Fruit fly (Drosophila melanogaster) whole organism, pupa: ENCODE results near the gene CG34049.

Source experiments
- CG10348 ChIP-seq: fragments of 200-800 bp; sonication (Bioruptor generic); IDR thresholded peaks from 2 replicates; pipeline ENCODE4 v1.3.6; 2022; ENCODE audit warnings: missing biosample characterization, missing genetic modification characterization
- CG12605 ChIP-seq: fragments of 200-800 bp; sonication (Bioruptor generic); IDR thresholded peaks from 2 replicates; pipeline ENCODE4 v1.3.6; 2022; ENCODE audit warnings: missing biosample characterization, missing genetic modification characterization
- CG13204 ChIP-seq: fragments of 200-800 bp; sonication (Bioruptor generic); optimal IDR thresholded peaks from 2 replicates; lab custom pipeline; 2018; ENCODE audit warnings: missing biosample characterization, mild to moderate bottlenecking, missing genetic modification characterization, moderate library complexity
- CG14655 ChIP-seq: fragments of 200-800 bp; sonication (Bioruptor generic); optimal IDR thresholded peaks from 3 replicates; lab custom pipeline; 2017; ENCODE audit warnings: mild to moderate bottlenecking, missing biosample characterization, missing genetic modification reagents, missing genetic modification characterization
- CG15710 ChIP-seq: fragments of 200-800 bp; sonication (Bioruptor generic); optimal IDR thresholded peaks from 2 replicates; lab custom pipeline; 2018; ENCODE audit warnings: missing biosample characterization, mild to moderate bottlenecking, missing genetic modification characterization, moderate library complexity
- CG17806 ChIP-seq: fragments of 200-800 bp; sonication (Bioruptor generic); optimal IDR thresholded peaks from 2 replicates; lab custom pipeline; 2018; ENCODE audit warnings: missing biosample characterization, mild to moderate bottlenecking, missing genetic modification characterization, moderate library complexity
- CG32121 ChIP-seq: fragments of 200-800 bp; sonication (Bioruptor generic); IDR thresholded peaks from 2 replicates; pipeline ENCODE4 v1.3.6; 2022; ENCODE audit warnings: missing biosample characterization, missing genetic modification characterization
- CG34367 ChIP-seq: fragments of 200-800 bp; sonication (Bioruptor generic); optimal IDR thresholded peaks from 2 replicates; lab custom pipeline; 2018; ENCODE audit warnings: missing biosample characterization, mild to moderate bottlenecking, missing genetic modification characterization
- CG4496 ChIP-seq: fragments of 200-800 bp; sonication (Bioruptor generic); IDR thresholded peaks from 3 replicates; pipeline ENCODE4 v1.3.6; 2022; ENCODE audit warnings: missing biosample characterization, missing genetic modification characterization
- CG8159 ChIP-seq: fragments of 200-800 bp; sonication (Bioruptor generic); optimal IDR thresholded peaks from 3 replicates; lab custom pipeline; 2018; ENCODE audit warnings: missing biosample characterization, mild to moderate bottlenecking, missing genetic modification characterization, moderate library complexity
- CG8301 ChIP-seq: fragments of 200-800 bp; sonication (Bioruptor generic); optimal IDR thresholded peaks from 2 replicates; lab custom pipeline; 2018; ENCODE audit warnings: missing biosample characterization, mild to moderate bottlenecking, missing genetic modification characterization
- CG9948 ChIP-seq: fragments of 200-800 bp; sonication (Bioruptor generic); optimal IDR thresholded peaks from 2 replicates; lab custom pipeline; 2018; ENCODE audit warnings: missing biosample characterization, mild to moderate bottlenecking, missing genetic modification characterization, moderate library complexity
- D1 ChIP-seq: fragments of 200-800 bp; sonication (Bioruptor generic); optimal IDR thresholded peaks from 2 replicates; lab custom pipeline; 2018; ENCODE audit warnings: missing biosample characterization, mild to moderate bottlenecking, missing genetic modification characterization, moderate library complexity
- EcR ChIP-seq: fragments of 200-800 bp; sonication (Bioruptor generic); optimal IDR thresholded peaks from 3 replicates; lab custom pipeline; 2019; ENCODE audit warnings: missing biosample characterization, missing genetic modification characterization, mild to moderate bottlenecking, moderate library complexity, missing genetic modification reagents
- Ets98B ChIP-seq: fragments of 200-800 bp; sonication (Bioruptor generic); IDR thresholded peaks from 2 replicates; pipeline ENCODE4 v1.3.6; 2022; ENCODE audit warnings: missing biosample characterization, missing genetic modification characterization
- Pif1A ChIP-seq: fragments of 200-800 bp; sonication (Bioruptor generic); optimal IDR thresholded peaks from 3 replicates; lab custom pipeline; 2016; ENCODE audit warnings: missing biosample characterization, missing genetic modification characterization
- Pif1B ChIP-seq: fragments of 200-800 bp; sonication (Bioruptor generic); optimal IDR thresholded peaks from 3 replicates; lab custom pipeline; 2016; ENCODE audit warnings: missing biosample characterization, missing genetic modification characterization
- Snoo ChIP-seq: fragments of 200-800 bp; sonication (Bioruptor generic); optimal IDR thresholded peaks from 3 replicates; lab custom pipeline; 2017; ENCODE audit warnings: missing biosample characterization, mild to moderate bottlenecking, missing genetic modification characterization, inconsistent platforms
- fd96Ca ChIP-seq: fragments of 200-800 bp; sonication (Bioruptor generic); IDR thresholded peaks from 3 replicates; pipeline ENCODE4 v1.3.6; 2022; ENCODE audit warnings: missing biosample characterization, missing genetic modification characterization
- gl ChIP-seq: fragments of 200-800 bp; sonication (Bioruptor generic); optimal IDR thresholded peaks from 2 replicates; lab custom pipeline; 2018; ENCODE audit warnings: missing biosample characterization, mild to moderate bottlenecking, missing genetic modification characterization
- rn ChIP-seq: fragments of 200-800 bp; sonication (Bioruptor generic); IDR thresholded peaks from 2 replicates; pipeline ENCODE4 v1.3.6; 2022; ENCODE audit warnings: missing biosample characterization, missing genetic modification characterization

Gene CG34049

dm6 chr2L:2287807-2288206, 22.7 kb upstream of the CG34049 start, which contains the start of gene CG42658:
CG42658 (minus strand) TSS chr2L:2287907.
- TF ChIP-seq CG8159 (tag; lab: Kevin White, UChicago) (no peak), EcR (no peak)

dm6 chr2L:2286773-2287172, 21.7 kb upstream of the CG34049 start, which contains the start of gene CG31681:
CG31681 (minus strand) TSS chr2L:2286873.
- TF ChIP-seq CG8159 (tag; lab: Kevin White, UChicago) (no peak), CG34367 (tag; lab: Kevin White, UChicago) (no peak)

- no peak for TF ChIP-seq CG13204 (GFP tag; lab: Kevin White, UChicago)
- TF ChIP-seq CG14655 (GFP tag; lab: Kevin White, UChicago), result no peak
- no peak for TF ChIP-seq CG8301 (tag; lab: Kevin White, UChicago)
These were observed 19.7 kb upstream of the CG34049 start, which contains the start of gene CG4271 for dm6 chr2L:2284863-2285262. CG4271 (plus strand) TSS chr2L:2285163.

- TF ChIP-seq fd96Ca (GFP tag; lab: Robert Waterston, UW) (no peak), CG8159 (tag; lab: Kevin White, UChicago) (no peak), EcR (no peak), CG17806 (tag; lab: Kevin White, UChicago) (no peak), Pif1A (GFP tag; lab: Kevin White, UChicago) (no peak), rn (GFP tag; lab: Robert Waterston, UW) (no peak), CG14655 (GFP tag; lab: Kevin White, UChicago) (no peak), CG9948 (no peak), CG32121 (GFP tag; lab: Robert Waterston, UW) (no peak), Ets98B (GFP tag; lab: Robert Waterston, UW) (no peak), CG8301 (tag; lab: Kevin White, UChicago) (no peak), CG10348 (GFP tag; lab: Robert Waterston, UW) (no peak), CG15710 (tag; lab: Kevin White, UChicago) (no peak)
- TF ChIP-seq, all 21 proteins: peak for 0
These were observed 3.9 kb upstream of the CG34049 start, which contains the start of gene CG17242 for dm6 chr2L:2269040-2269439. CG17242 (minus strand) TSS chr2L:2269140.

dm6 chr2L:2263142-2263541, 2.0 kb downstream of the CG34049 start, which contains the start of gene CG4270:
CG4270 (plus strand) TSS chr2L:2263442.
- TF ChIP-seq CG4496 (GFP tag; lab: Robert Waterston, UW), result no peak
- TF ChIP-seq EcR, result no peak
- no peak for TF ChIP-seq Pif1A (GFP tag; lab: Kevin White, UChicago)
- no peak for TF ChIP-seq CG32121 (GFP tag; lab: Robert Waterston, UW)
- no peak for TF ChIP-seq CG13204 (GFP tag; lab: Kevin White, UChicago)
- no peak for TF ChIP-seq CG15710 (tag; lab: Kevin White, UChicago)
- no peak for TF ChIP-seq CG12605 (GFP tag; lab: Robert Waterston, UW)
- no peak for TF ChIP-seq CG8301 (tag; lab: Kevin White, UChicago)
- TF ChIP-seq CG9948, result no peak
- TF ChIP-seq CG8159 (tag; lab: Kevin White, UChicago), result no peak
- TF ChIP-seq CG14655 (GFP tag; lab: Kevin White, UChicago), result no peak
- TF ChIP-seq Pif1B (GFP tag; lab: Kevin White, UChicago), result no peak
- TF ChIP-seq D1 (tag; lab: Kevin White, UChicago), result no peak
- TF ChIP-seq rn (GFP tag; lab: Robert Waterston, UW), result no peak
- TF ChIP-seq fd96Ca (GFP tag; lab: Robert Waterston, UW), result no peak
- TF ChIP-seq CG34367 (tag; lab: Kevin White, UChicago), result no peak

dm6 chr2L:2254950-2255349, 10.2 kb downstream of the CG34049 start, which contains the start of gene Send1:
Send1 (minus strand) TSS chr2L:2255050.
- no peak for TF ChIP-seq CG8159 (tag; lab: Kevin White, UChicago)

- TF ChIP-seq CG4496 (GFP tag; lab: Robert Waterston, UW) (no peak), CG9948 (no peak), D1 (tag; lab: Kevin White, UChicago) (no peak), Snoo (tag; lab: Kevin White, UChicago) (no peak), CG10348 (GFP tag; lab: Robert Waterston, UW) (no peak), CG12605 (GFP tag; lab: Robert Waterston, UW) (no peak)
These were observed 12.4 kb downstream of the CG34049 start, which contains the start of gene CG17234 for dm6 chr2L:2252745-2253144. CG17234 (plus strand) TSS chr2L:2253045.

dm6 chr2L:2252241-2252640, 12.9 kb downstream of the CG34049 start, which contains the start of gene CG17239:
CG17239 (minus strand) TSS chr2L:2252341.
- no peak for TF ChIP-seq fd96Ca (GFP tag; lab: Robert Waterston, UW)
- no peak for TF ChIP-seq CG34367 (tag; lab: Kevin White, UChicago)
- no peak for TF ChIP-seq CG10348 (GFP tag; lab: Robert Waterston, UW)
- no peak for TF ChIP-seq CG17806 (tag; lab: Kevin White, UChicago)
- no peak for TF ChIP-seq CG15710 (tag; lab: Kevin White, UChicago)
- TF ChIP-seq CG4496 (GFP tag; lab: Robert Waterston, UW), result no peak
- TF ChIP-seq CG8159 (tag; lab: Kevin White, UChicago), result no peak
- TF ChIP-seq CG8301 (tag; lab: Kevin White, UChicago), result no peak
- no peak for TF ChIP-seq Pif1B (GFP tag; lab: Kevin White, UChicago)
- TF ChIP-seq EcR, result no peak
- TF ChIP-seq CG9948, result no peak
- TF ChIP-seq CG32121 (GFP tag; lab: Robert Waterston, UW), result no peak
- no peak for TF ChIP-seq D1 (tag; lab: Kevin White, UChicago)
- no peak for TF ChIP-seq Pif1A (GFP tag; lab: Kevin White, UChicago)
- TF ChIP-seq Ets98B (GFP tag; lab: Robert Waterston, UW), result no peak
- TF ChIP-seq Snoo (tag; lab: Kevin White, UChicago), result no peak
- TF ChIP-seq gl (tag; lab: Kevin White, UChicago), result no peak
- TF ChIP-seq, all 21 proteins: peak for 0
